Fruit fly (Drosophila melanogaster) whole organism, pupa: ENCODE data around the gene CG42692.

ENCODE experiments used
- CG14655 ChIP-seq: fragments of 200-800 bp; sonication (Bioruptor generic); optimal IDR thresholded peaks from 3 replicates; lab custom pipeline; 2017; ENCODE audit warnings: mild to moderate bottlenecking, missing biosample characterization, missing genetic modification reagents, missing genetic modification characterization
- CG34367 ChIP-seq: fragments of 200-800 bp; sonication (Bioruptor generic); optimal IDR thresholded peaks from 2 replicates; lab custom pipeline; 2018; ENCODE audit warnings: missing biosample characterization, mild to moderate bottlenecking, missing genetic modification characterization
- CG4496 ChIP-seq: fragments of 200-800 bp; sonication (Bioruptor generic); IDR thresholded peaks from 3 replicates; pipeline ENCODE4 v1.3.6; 2022; ENCODE audit warnings: missing biosample characterization, missing genetic modification characterization
- CG8159 ChIP-seq: fragments of 200-800 bp; sonication (Bioruptor generic); optimal IDR thresholded peaks from 3 replicates; lab custom pipeline; 2018; ENCODE audit warnings: missing biosample characterization, mild to moderate bottlenecking, missing genetic modification characterization, moderate library complexity
- CG9948 ChIP-seq: fragments of 200-800 bp; sonication (Bioruptor generic); optimal IDR thresholded peaks from 2 replicates; lab custom pipeline; 2018; ENCODE audit warnings: missing biosample characterization, mild to moderate bottlenecking, missing genetic modification characterization, moderate library complexity
- Ets98B ChIP-seq: fragments of 200-800 bp; sonication (Bioruptor generic); IDR thresholded peaks from 2 replicates; pipeline ENCODE4 v1.3.6; 2022; ENCODE audit warnings: missing biosample characterization, missing genetic modification characterization
- Pif1A ChIP-seq: fragments of 200-800 bp; sonication (Bioruptor generic); optimal IDR thresholded peaks from 3 replicates; lab custom pipeline; 2016; ENCODE audit warnings: missing biosample characterization, missing genetic modification characterization
- Pif1B ChIP-seq: fragments of 200-800 bp; sonication (Bioruptor generic); optimal IDR thresholded peaks from 3 replicates; lab custom pipeline; 2016; ENCODE audit warnings: missing biosample characterization, missing genetic modification characterization
- Snoo ChIP-seq: fragments of 200-800 bp; sonication (Bioruptor generic); optimal IDR thresholded peaks from 3 replicates; lab custom pipeline; 2017; ENCODE audit warnings: missing biosample characterization, mild to moderate bottlenecking, missing genetic modification characterization, inconsistent platforms
- gl ChIP-seq: fragments of 200-800 bp; sonication (Bioruptor generic); optimal IDR thresholded peaks from 2 replicates; lab custom pipeline; 2018; ENCODE audit warnings: missing biosample characterization, mild to moderate bottlenecking, missing genetic modification characterization

dm6 chr2L:14031439-14031838, 23.5 kb downstream of the CG42692 start, which contains the start of gene CG18095:
- TF ChIP-seq Pif1B (GFP tag; lab: Kevin White, UChicago) (no peak), CG9948 (tag; lab: Kevin White, UChicago) (no peak), CG34367 (no peak), CG8159 (tag; lab: Kevin White, UChicago) (no peak), Pif1A (GFP tag; lab: Kevin White, UChicago) (no peak), Ets98B (GFP tag; lab: Robert Waterston, UW) (no peak), CG4496 (GFP tag; lab: Robert Waterston, UW) (no peak), CG14655 (GFP tag; lab: Kevin White, UChicago) (no peak), gl (no peak), Snoo (no peak)
